Worm (Caenorhabditis elegans): ENCODE data around the gene dis-3.

Gene dis-3

ce11 chrIV:10115142-10115541 is 18.1 kb downstream of the dis-3 start, which contains the start of gene C04G2.10:
TSS of gene C04G2.10 (plus strand) at chrIV:10115442.
- TF ChIP-seq lin-35 (GFP tag; optimal IDR thresholded peaks at IDR 0.05), result no peak
- no peak for TF ChIP-seq fkh-4 (tag; optimal IDR thresholded peaks at IDR 0.05; ENCODE audit: borderline replicate concordance)
- no peak for TF ChIP-seq Y116A8C.19 (tag; optimal IDR thresholded peaks at IDR 0.05; ENCODE audit: borderline replicate concordance)
- no peak for TF ChIP-seq snu-23 (GFP tag; optimal IDR thresholded peaks at IDR 0.05)
- TF ChIP-seq hlh-17 (GFP tag; optimal IDR thresholded peaks at IDR 0.05; ENCODE audit: borderline replicate concordance), result no peak
- TF ChIP-seq fos-1 (tag; optimal IDR thresholded peaks at IDR 0.05), result no peak
- TF ChIP-seq lir-3 (tag; optimal IDR thresholded peaks at IDR 0.05; ENCODE audit: poor library complexity), result no peak
- no peak for TF ChIP-seq irx-1 (tag; optimal IDR thresholded peaks at IDR 0.05)

- no peak for TF ChIP-seq elt-2 (tag; optimal IDR thresholded peaks at IDR 0.05)
- TF ChIP-seq lin-15B (tag; optimal IDR thresholded peaks at IDR 0.05), result no peak
- no peak for TF ChIP-seq xbp-1 (tag; optimal IDR thresholded peaks at IDR 0.05)
- TF ChIP-seq rnt-1 (tag; optimal IDR thresholded peaks at IDR 0.05), result no peak
- TF ChIP-seq zip-4 (GFP tag; optimal IDR thresholded peaks at IDR 0.05), result no peak
- TF ChIP-seq jun-1 (tag; optimal IDR thresholded peaks at IDR 0.05), result no peak
- no peak for TF ChIP-seq hpl-2 (GFP tag; optimal IDR thresholded peaks at IDR 0.05)
- TF ChIP-seq ceh-88 (GFP tag; IDR thresholded peaks at IDR 0.05), result no peak
- no peak for TF ChIP-seq dsc-1 (tag; optimal IDR thresholded peaks at IDR 0.05)
- TF ChIP-seq sup-37 (GFP tag; optimal IDR thresholded peaks at IDR 0.05), result no peak
- TF ChIP-seq vab-15 (tag; optimal IDR thresholded peaks at IDR 0.05), result no peak
- no peak for TF ChIP-seq tlp-1 (tag; optimal IDR thresholded peaks at IDR 0.05)
- TF ChIP-seq unc-86 (tag; optimal IDR thresholded peaks at IDR 0.05), result no peak
- no peak for TF ChIP-seq mef-2 (tag; optimal IDR thresholded peaks at IDR 0.05)
- no peak for TF ChIP-seq unc-62 (GFP tag; optimal IDR thresholded peaks at IDR 0.05)
- TF ChIP-seq dpl-1 (GFP tag; optimal IDR thresholded peaks at IDR 0.05), result no peak
- no peak for TF ChIP-seq mab-9 (GFP tag; IDR thresholded peaks at IDR 0.05)
Observed at ce11 chrIV:10116765-10117164, 19.8 kb downstream of the dis-3 start.

- TF ChIP-seq elt-3 (tag; optimal IDR thresholded peaks at IDR 0.05) (no peak), sup-37 (GFP tag; optimal IDR thresholded peaks at IDR 0.05) (no peak), dsc-1 (tag; optimal IDR thresholded peaks at IDR 0.05) (no peak), nhr-85 (tag) (no peak), nhr-77 (tag; optimal IDR thresholded peaks at IDR 0.05) (no peak), nhr-11 (tag; optimal IDR thresholded peaks at IDR 0.05) (no peak), sptf-1 (tag; optimal IDR thresholded peaks at IDR 0.05) (no peak), C34B4.2 (tag; optimal IDR thresholded peaks at IDR 0.05) (no peak), isw-1 (GFP tag; IDR thresholded peaks at IDR 0.05) (no peak)
Observed at ce11 chrIV:10122205-10122604, 25.2 kb downstream of the dis-3 start, which contains the start of gene irld-21. TSS of gene irld-21 (minus strand) at chrIV:10122305.

ce11 chrIV:10126544-10126943 is 29.5 kb downstream of the dis-3 start, which contains the start of gene ctf-18:
TSS of gene ctf-18 (minus strand) at chrIV:10126644.
- TF ChIP-seq unc-98 (GFP tag; IDR thresholded peaks at IDR 0.05) (no peak), mab-9 (GFP tag; IDR thresholded peaks at IDR 0.05) (no peak), aly-2 (tag; optimal IDR thresholded peaks at IDR 0.05) (no peak), nhr-77 (tag; optimal IDR thresholded peaks at IDR 0.05) (no peak), ztf-4 (tag; optimal IDR thresholded peaks at IDR 0.05) (no peak), F16B12.6 (tag; optimal IDR thresholded peaks at IDR 0.05) (no peak), tbx-2 (tag; optimal IDR thresholded peaks at IDR 0.05) (no peak), lin-13 (GFP tag; optimal IDR thresholded peaks at IDR 0.05) (no peak), nhr-12 (tag; optimal IDR thresholded peaks at IDR 0.05) (no peak), jun-1 (tag; optimal IDR thresholded peaks at IDR 0.05) (no peak), Y116A8C.19 (tag; optimal IDR thresholded peaks at IDR 0.05; ENCODE audit: borderline replicate concordance) (no peak), efl-1 (optimal IDR thresholded peaks at IDR 0.05) (no peak), efl-1 (GFP tag; optimal IDR thresholded peaks at IDR 0.05 in 1 of 2) (no peak), pqm-1 (tag; optimal IDR thresholded peaks at IDR 0.05) (no peak), ets-5 (GFP tag; IDR thresholded peaks at IDR 0.05) (no peak), ceh-88 (GFP tag; IDR thresholded peaks at IDR 0.05) (no peak), egl-27 (tag; optimal IDR thresholded peaks at IDR 0.05) (no peak)
